Worm (Caenorhabditis elegans) whole organism, L1 larva: ENCODE results near the gene C10F3.7.

ENCODE experiments used
- C04F5.9 ChIP-seq: sonication (generic microtip); optimal IDR thresholded peaks from 2 replicates; lab custom pipeline; 2016; ENCODE audit warnings: missing genetic modification characterization, missing compliant biosample characterization
- C16A3.4 ChIP-seq: fragments of 150-350 bp; optimal IDR thresholded peaks from 2 replicates; lab custom pipeline; 2014; ENCODE audit warnings: missing biosample characterization, missing genetic modification characterization
- C34B4.2 ChIP-seq: sonication (generic microtip); optimal IDR thresholded peaks from 2 replicates; lab custom pipeline; 2017; ENCODE audit warnings: mild to moderate bottlenecking, missing genetic modification characterization, missing compliant biosample characterization
- F16B12.6 ChIP-seq: fragments of 150-350 bp; optimal IDR thresholded peaks from 2 replicates; lab custom pipeline; 2014; ENCODE audit warnings: missing biosample characterization, missing genetic modification characterization
- Y116A8C.19 ChIP-seq: sonication (generic microtip); optimal IDR thresholded peaks from 2 replicates; lab custom pipeline; 2016; ENCODE audit warnings: missing compliant biosample characterization, missing genetic modification characterization, borderline replicate concordance
- alr-1 ChIP-seq: fragments of 200-800 bp; sonication (Bioruptor generic); optimal IDR thresholded peaks from 2 replicates; lab custom pipeline; 2018; ENCODE audit warnings: borderline replicate concordance, mild to moderate bottlenecking, missing genetic modification characterization, missing compliant biosample characterization
- ama-1 ChIP-seq: fragments of 150-350 bp; optimal IDR thresholded peaks from 2 replicates; lab custom pipeline; 2014
- ceh-63 ChIP-seq: fragments of 200-800 bp; sonication (Bioruptor generic); optimal IDR thresholded peaks from 2 replicates; lab custom pipeline; 2018; ENCODE audit warnings: mild to moderate bottlenecking, missing genetic modification characterization, missing compliant biosample characterization
- ceh-8 ChIP-seq: fragments of 200-800 bp; sonication (Bioruptor generic); optimal IDR thresholded peaks from 2 replicates; lab custom pipeline; 2018; ENCODE audit warnings: mild to moderate bottlenecking, missing genetic modification characterization, moderate library complexity, missing compliant biosample characterization
- ceh-82 ChIP-seq, 3 experiments: fragments of 150-350 bp in 1 of 3; sonication (generic microtip) in 2 of 3; optimal IDR thresholded peaks; 2 replicates each; lab custom pipeline; 2014 to 2017; ENCODE audit warnings: missing biosample characterization in 3 of 3, missing genetic modification characterization in 3 of 3
- ceh-90 ChIP-seq: sonication (generic microtip); optimal IDR thresholded peaks from 2 replicates; lab custom pipeline; 2016; ENCODE audit warnings: missing genetic modification characterization, missing compliant biosample characterization
- ces-1 ChIP-seq: fragments of 150-350 bp; optimal IDR thresholded peaks from 2 replicates; lab custom pipeline; 2014; ENCODE audit warnings: missing biosample characterization, missing genetic modification reagents, missing genetic modification characterization
- dpl-1 ChIP-seq, 3 experiments: fragments of 150-350 bp in 2 of 3; sonication (generic microtip) in 1 of 3; optimal IDR thresholded peaks; 2 replicates each; lab custom pipeline; 2014 to 2017; ENCODE audit warnings: missing biosample characterization in 3 of 3, missing genetic modification characterization in 3 of 3, missing genetic modification reagents in 3 of 3
- elt-2 ChIP-seq: sonication (generic microtip); optimal IDR thresholded peaks from 2 replicates; lab custom pipeline; 2016; ENCODE audit warnings: missing genetic modification characterization, mild to moderate bottlenecking, inconsistent platforms, missing compliant biosample characterization, missing genetic modification reagents
- fkh-10 ChIP-seq: sonication (generic microtip); optimal IDR thresholded peaks from 2 replicates; lab custom pipeline; 2017; ENCODE audit warnings: missing biosample characterization, missing genetic modification reagents, missing genetic modification characterization
- fkh-4 ChIP-seq: sonication (generic microtip); optimal IDR thresholded peaks from 2 replicates; lab custom pipeline; 2016; ENCODE audit warnings: missing compliant biosample characterization, missing genetic modification characterization, borderline replicate concordance
- fkh-8 ChIP-seq: sonication (generic microtip); optimal IDR thresholded peaks from 2 replicates; lab custom pipeline; 2016; ENCODE audit warnings: mild to moderate bottlenecking, missing genetic modification characterization, missing compliant biosample characterization
- fos-1 ChIP-seq: fragments of 150-350 bp; optimal IDR thresholded peaks from 2 replicates; lab custom pipeline; 2014; ENCODE audit warnings: missing biosample characterization, missing genetic modification characterization
- hlh-4 ChIP-seq: sonication (generic microtip); optimal IDR thresholded peaks from 2 replicates; lab custom pipeline; 2016; ENCODE audit warnings: mild to moderate bottlenecking, missing genetic modification characterization, missing compliant biosample characterization
- hpl-2 ChIP-seq: fragments of 150-350 bp; optimal IDR thresholded peaks from 2 replicates; lab custom pipeline; 2014; ENCODE audit warnings: missing biosample characterization, missing genetic modification reagents, missing genetic modification characterization
- irx-1 ChIP-seq: sonication (generic microtip); optimal IDR thresholded peaks from 2 replicates; lab custom pipeline; 2016; ENCODE audit warnings: missing genetic modification characterization, missing compliant biosample characterization
- lin-14 ChIP-seq: fragments of 200-800 bp; sonication (Bioruptor generic); optimal IDR thresholded peaks from 2 replicates; lab custom pipeline; 2018; ENCODE audit warnings: mild to moderate bottlenecking, missing genetic modification characterization, moderate library complexity, missing compliant biosample characterization
- lin-15B ChIP-seq: fragments of 150-350 bp; sonication (generic microtip); optimal IDR thresholded peaks from 3 replicates; lab custom pipeline; 2014; ENCODE audit warnings: missing biosample characterization, missing genetic modification characterization
- lin-35 ChIP-seq, 2 experiments: fragments of 150-350 bp; optimal IDR thresholded peaks; 2 replicates each; lab custom pipeline; 2014; ENCODE audit warnings: missing biosample characterization in 2 of 2, missing genetic modification characterization in 2 of 2, missing genetic modification reagents in 2 of 2
- lir-3 ChIP-seq: sonication (generic microtip); optimal IDR thresholded peaks from 2 replicates; lab custom pipeline; 2016; ENCODE audit warnings: mild to moderate bottlenecking, missing genetic modification characterization, moderate library complexity, missing compliant biosample characterization; ENCODE audit not compliant: poor library complexity
- mef-2 ChIP-seq: fragments of 150-350 bp; optimal IDR thresholded peaks from 2 replicates; lab custom pipeline; 2014; ENCODE audit warnings: missing biosample characterization, missing genetic modification characterization
- nhr-12 ChIP-seq: sonication (generic microtip); optimal IDR thresholded peaks from 2 replicates; lab custom pipeline; 2017; ENCODE audit warnings: missing biosample characterization, missing genetic modification characterization
- nhr-20 ChIP-seq: sonication (generic microtip); optimal IDR thresholded peaks from 2 replicates; lab custom pipeline; 2016; ENCODE audit warnings: mild to moderate bottlenecking, missing genetic modification characterization, missing compliant biosample characterization
- nhr-237 ChIP-seq: fragments of 150-350 bp; optimal IDR thresholded peaks from 2 replicates; lab custom pipeline; 2014; ENCODE audit warnings: missing biosample characterization, missing genetic modification characterization
- nhr-28 ChIP-seq: fragments of 150-350 bp; optimal IDR thresholded peaks from 2 replicates; lab custom pipeline; 2014; ENCODE audit warnings: missing biosample characterization, missing genetic modification characterization
- nhr-47 ChIP-seq: sonication (generic microtip); optimal IDR thresholded peaks from 2 replicates; lab custom pipeline; 2016; ENCODE audit warnings: mild to moderate bottlenecking, missing genetic modification characterization, moderate library complexity, missing compliant biosample characterization
- nhr-71 ChIP-seq: sonication (generic microtip); optimal IDR thresholded peaks from 2 replicates; lab custom pipeline; 2016; ENCODE audit warnings: mild to moderate bottlenecking, missing genetic modification characterization, moderate library complexity, missing compliant biosample characterization
- nhr-84 ChIP-seq: sonication (generic microtip); optimal IDR thresholded peaks from 2 replicates; lab custom pipeline; 2017; ENCODE audit warnings: missing biosample characterization, missing genetic modification characterization
- pag-3 ChIP-seq: sonication (generic microtip); optimal IDR thresholded peaks from 2 replicates; lab custom pipeline; 2017; ENCODE audit warnings: missing genetic modification characterization, mild to moderate bottlenecking, missing compliant biosample characterization, antibody characterized with exemption, borderline replicate concordance; ENCODE audit not compliant: insufficient read depth
- pax-3 ChIP-seq: fragments of 200-800 bp; sonication (Bioruptor generic); optimal IDR thresholded peaks from 2 replicates; lab custom pipeline; 2018; ENCODE audit warnings: mild to moderate bottlenecking, missing genetic modification characterization, moderate library complexity, missing compliant biosample characterization
- rnt-1 ChIP-seq: sonication (generic microtip); optimal IDR thresholded peaks from 2 replicates; lab custom pipeline; 2016; ENCODE audit warnings: mild to moderate bottlenecking, missing genetic modification characterization, moderate library complexity, missing compliant biosample characterization
- skn-1 ChIP-seq: fragments of 150-350 bp; optimal IDR thresholded peaks from 2 replicates; lab custom pipeline; 2014; ENCODE audit warnings: missing biosample characterization, missing genetic modification characterization
- snpc-4 ChIP-seq: fragments of 150-350 bp; optimal IDR thresholded peaks from 2 replicates; lab custom pipeline; 2014; ENCODE audit warnings: missing biosample characterization, missing genetic modification characterization
- snu-23 ChIP-seq: sonication (generic microtip); optimal IDR thresholded peaks from 2 replicates; lab custom pipeline; 2016; ENCODE audit warnings: missing genetic modification characterization, missing compliant biosample characterization
- sup-37 ChIP-seq: fragments of 200-800 bp; sonication (Bioruptor generic); optimal IDR thresholded peaks from 2 replicates; lab custom pipeline; 2018; ENCODE audit warnings: mild to moderate bottlenecking, missing genetic modification characterization, missing compliant biosample characterization
- tbx-2 ChIP-seq: sonication (generic microtip); optimal IDR thresholded peaks from 2 replicates; lab custom pipeline; 2016; ENCODE audit warnings: missing genetic modification characterization, missing compliant biosample characterization
- tlp-1 ChIP-seq: fragments of 150-350 bp; optimal IDR thresholded peaks from 2 replicates; lab custom pipeline; 2014; ENCODE audit warnings: missing biosample characterization, missing genetic modification characterization
- unc-30 ChIP-seq: sonication (generic microtip); optimal IDR thresholded peaks from 2 replicates; lab custom pipeline; 2017; ENCODE audit warnings: missing biosample characterization, missing genetic modification characterization
- unc-86 ChIP-seq: sonication (generic microtip); optimal IDR thresholded peaks from 2 replicates; lab custom pipeline; 2016; ENCODE audit warnings: missing genetic modification characterization, missing compliant biosample characterization
- unc-98 ChIP-seq: fragments of 200-800 bp; sonication (Bioruptor generic); IDR thresholded peaks from 2 replicates; pipeline ENCODE4 v1.3.6; 2022; ENCODE audit warnings: missing genetic modification characterization, missing compliant biosample characterization
- vab-15 ChIP-seq: sonication (generic microtip); optimal IDR thresholded peaks from 2 replicates; lab custom pipeline; 2017; ENCODE audit warnings: missing genotype, mild to moderate bottlenecking, missing genetic modification characterization, missing compliant biosample characterization
- xbp-1 ChIP-seq: sonication (generic microtip); optimal IDR thresholded peaks from 2 replicates; lab custom pipeline; 2016; ENCODE audit warnings: missing genetic modification characterization, missing compliant biosample characterization
- zag-1 ChIP-seq: fragments of 150-350 bp; optimal IDR thresholded peaks from 2 replicates; lab custom pipeline; 2014; ENCODE audit warnings: missing biosample characterization, missing genetic modification characterization
- ztf-11 ChIP-seq, 2 experiments: sonication (generic microtip); optimal IDR thresholded peaks; 2 replicates each; lab custom pipeline; 2016 to 2017; ENCODE audit warnings: missing genetic modification characterization in 2 of 2, missing biosample characterization in 1 of 2, missing compliant biosample characterization in 1 of 2

C10F3.7 gene

ce11 chrV:6033512-6033911, 46.9 kb upstream of the C10F3.7 start (continued):
- peak; percentile 12 for TF ChIP-seq xbp-1
- no peak for TF ChIP-seq zag-1
- TF ChIP-seq alr-1: no peak
- TF ChIP-seq, all 84 proteins: peak for 11

ce11 chrV:6031585-6031984, 44.9 kb upstream of the C10F3.7 start:
- TF ChIP-seq tbx-2 (tag; lab: Kevin White, UChicago): peak; percentile 49
- peak; percentile 74 for TF ChIP-seq lin-14 (GFP tag; lab: Kevin White, UChicago)
- TF ChIP-seq nhr-71: peak; percentile 36
- no peak for TF ChIP-seq lir-3 (tag; lab: Kevin White, UChicago)
- no peak for TF ChIP-seq nhr-20 (tag; lab: Kevin White, UChicago)
- TF ChIP-seq fkh-8 (tag; lab: Kevin White, UChicago): peak; percentile 67
- no peak for TF ChIP-seq skn-1 (tag; lab: Kevin White, UChicago)
- peak; percentile 39 for TF ChIP-seq nhr-47 (tag; lab: Kevin White, UChicago)

- TF ChIP-seq ces-1 (GFP tag; lab: Kevin White, UChicago): no peak
- no peak for TF ChIP-seq mef-2 (tag; lab: Kevin White, UChicago)
- TF ChIP-seq ama-1: no peak
- no peak for TF ChIP-seq nhr-84 (tag; lab: Kevin White, UChicago)
- no peak for TF ChIP-seq fkh-10
- TF ChIP-seq pax-3 (tag; lab: Kevin White, UChicago): no peak
- no peak for TF ChIP-seq fkh-4 (tag; lab: Kevin White, UChicago)
- TF ChIP-seq lin-14 (GFP tag; lab: Kevin White, UChicago): peak; percentile 89
- TF ChIP-seq tbx-2 (tag; lab: Kevin White, UChicago): peak; percentile 6
- no peak for TF ChIP-seq sup-37 (GFP tag; lab: Kevin White, UChicago)
- TF ChIP-seq hpl-2 (GFP tag; lab: Kevin White, UChicago): no peak
- no peak for TF ChIP-seq ztf-11 (tag; optimal IDR thresholded peaks at IDR 0.05; lab: Kevin White, UChicago)
- TF ChIP-seq tlp-1 (tag; lab: Kevin White, UChicago): no peak
- TF ChIP-seq lin-35 (GFP tag; optimal IDR thresholded peaks at IDR 0.05; lab: Kevin White, UChicago): peak in 1 of 2 experiments; percentile 1
- TF ChIP-seq nhr-237: no peak
- TF ChIP-seq nhr-20 (tag; lab: Kevin White, UChicago): no peak
- TF ChIP-seq unc-30: no peak
- no peak for TF ChIP-seq lin-15B (tag; lab: Kevin White, UChicago)
- TF ChIP-seq ceh-82 (tag; optimal IDR thresholded peaks at IDR 0.05; lab: Kevin White, UChicago): peak in 1 of 3 experiments; percentile 22
- TF ChIP-seq unc-86: no peak
- no peak for TF ChIP-seq unc-98 (GFP tag; lab: Robert Waterston, UW)
- TF ChIP-seq ceh-90: no peak
- no peak for TF ChIP-seq irx-1 (tag; lab: Kevin White, UChicago)
- no peak for TF ChIP-seq hlh-4
- TF ChIP-seq C04F5.9 (tag; lab: Kevin White, UChicago): no peak
- no peak for TF ChIP-seq Y116A8C.19 (tag; lab: Kevin White, UChicago)
- TF ChIP-seq ceh-8: no peak
- peak; percentile 8 for TF ChIP-seq snpc-4 (tag; lab: Kevin White, UChicago)
- TF ChIP-seq nhr-28: no peak
- no peak for TF ChIP-seq C34B4.2 (tag; lab: Kevin White, UChicago)
- peak; percentile 22 for TF ChIP-seq nhr-47 (tag; lab: Kevin White, UChicago)
- TF ChIP-seq pag-3 (tag; lab: Kevin White, UChicago): peak; percentile 57
- peak; percentile 1 for TF ChIP-seq snu-23 (GFP tag; lab: Kevin White, UChicago)
- TF ChIP-seq C16A3.4 (tag; lab: Kevin White, UChicago): no peak
- no peak for TF ChIP-seq elt-2 (tag; lab: Kevin White, UChicago)
- TF ChIP-seq nhr-71: peak; percentile 33
- no peak for TF ChIP-seq dpl-1 (GFP tag; optimal IDR thresholded peaks at IDR 0.05; lab: Kevin White, UChicago)
- peak; percentile 15 for TF ChIP-seq rnt-1 (tag; lab: Kevin White, UChicago)
- no peak for TF ChIP-seq vab-15 (tag; lab: Kevin White, UChicago)
- no peak for TF ChIP-seq ceh-63 (GFP tag; lab: Kevin White, UChicago)
- TF ChIP-seq nhr-12 (tag; lab: Kevin White, UChicago): no peak
- no peak for TF ChIP-seq F16B12.6 (tag; lab: Kevin White, UChicago)
- TF ChIP-seq fos-1: no peak
Observed at ce11 chrV:6030559-6030975, 43.9 kb upstream of the C10F3.7 start.
